Fruit fly (Drosophila melanogaster): ENCODE measurements around the gene CG33673.
A peak's percentile ranks its signal among the peaks of the same experiment; 100 is the strongest.

Gene CG33673

dm6 chr2L:1925917-1926864 lies 20.3 kb downstream of the CG33673 start:
- TF ChIP-seq tup (GFP tag; optimal IDR thresholded peaks at IDR 0.05) (no peak), en (GFP tag; optimal IDR thresholded peaks at IDR 0.05) (no peak), CG9932 (GFP tag; IDR thresholded peaks at IDR 0.05) (no peak), ATbp (GFP tag; optimal IDR thresholded peaks at IDR 0.05) (peak; percentile 55), ERR (GFP tag; optimal IDR thresholded peaks at IDR 0.05) (no peak), schlank (tag; optimal IDR thresholded peaks at IDR 0.05) (no peak), stc (GFP tag; IDR thresholded peaks at IDR 0.05) (peak; percentile 48; the same call in 1 of the 2 replicates), CG2120 (GFP tag; optimal IDR thresholded peaks at IDR 0.05) (no peak), CG18262 (tag; optimal IDR thresholded peaks at IDR 0.05) (peak; percentile 41), CG4730 (GFP tag; IDR thresholded peaks at IDR 0.05) (0 out of 2 replicates have a peak, but pooled peaks have one; percentile 21), pan (optimal IDR thresholded peaks at IDR 0.05) (no peak), pan (GFP tag; optimal IDR thresholded peaks at IDR 0.05 in 1 of 2, IDR thresholded peaks at IDR 0.05 in 1 of 2) (peak in 1 of 2 experiments; percentile 54), odd (GFP tag; optimal IDR thresholded peaks at IDR 0.05) (no peak), insv (GFP tag; optimal IDR thresholded peaks at IDR 0.05) (no peak), Camta (GFP tag; optimal IDR thresholded peaks at IDR 0.05) (no peak), CG14860 (GFP tag; IDR thresholded peaks at IDR 0.05; ENCODE audit: partially characterized antibody) (no peak), CG31224 (GFP tag; IDR thresholded peaks at IDR 0.05) (no peak), CG4404 (GFP tag; IDR thresholded peaks at IDR 0.05) (no peak), CG11560 (tag; IDR thresholded peaks at IDR 0.05) (no peak), HLH3B (GFP tag; IDR thresholded peaks at IDR 0.05) (peak; percentile 63; the same call in 1 of the 2 replicates), Usf (GFP tag; optimal IDR thresholded peaks at IDR 0.05) (no peak), nmo (GFP tag; optimal IDR thresholded peaks at IDR 0.05) (no peak), hbn (GFP tag; IDR thresholded peaks at IDR 0.05; ENCODE audit: partially characterized antibody) (no peak), Ssrp (tag; optimal IDR thresholded peaks at IDR 0.05) (peak; percentile 7), Sox102F (GFP tag; optimal IDR thresholded peaks at IDR 0.05) (peak; percentile 71), gfzf (GFP tag; optimal IDR thresholded peaks at IDR 0.05) (no peak), CG6765 (GFP tag; optimal IDR thresholded peaks at IDR 0.05) (no peak), Doc3 (GFP tag; IDR thresholded peaks at IDR 0.05; ENCODE audit: partially characterized antibody) (no peak), CG7839 (tag; optimal IDR thresholded peaks at IDR 0.05) (peak; percentile 6), CG30020 (tag; optimal IDR thresholded peaks at IDR 0.05) (no peak), Drgx (GFP tag; IDR thresholded peaks at IDR 0.05) (peak; percentile 80), NK7.1 (GFP tag; optimal IDR thresholded peaks at IDR 0.05) (no peak), tap (tag; optimal IDR thresholded peaks at IDR 0.05) (no peak), Fer1 (GFP tag; optimal IDR thresholded peaks at IDR 0.05) (no peak), sim (GFP tag; IDR thresholded peaks at IDR 0.05) (0 out of 2 replicates have a peak, but pooled peaks have one; percentile 23), Hr3 (GFP tag; optimal IDR thresholded peaks at IDR 0.05) (peak; percentile 9), CG12299 (tag; optimal IDR thresholded peaks at IDR 0.05) (no peak), CG11504 (tag; optimal IDR thresholded peaks at IDR 0.05) (peak; percentile 41), caup (GFP tag; optimal IDR thresholded peaks at IDR 0.05; ENCODE audit: severe bottlenecking) (no peak), CG7357 (GFP tag; IDR thresholded peaks at IDR 0.05) (0 out of 3 replicates have a peak, but pooled peaks have one; percentile 20), cad (GFP tag; optimal IDR thresholded peaks at IDR 0.05) (no peak), CG10274 (GFP tag; optimal IDR thresholded peaks at IDR 0.05) (no peak), CG18011 (GFP tag; optimal IDR thresholded peaks at IDR 0.05) (no peak), Tbp (GFP tag; optimal IDR thresholded peaks at IDR 0.05) (no peak), CG8388 (GFP tag; optimal IDR thresholded peaks at IDR 0.05) (peak; percentile 6), phol (tag; optimal IDR thresholded peaks at IDR 0.05) (peak; percentile 51), psq (GFP tag; optimal IDR thresholded peaks at IDR 0.05) (no peak), ab (GFP tag; optimal IDR thresholded peaks at IDR 0.05) (no peak)
